Worm (Caenorhabditis elegans) whole organism, midembryonic: ENCODE results near the gene Y54G2A.7.
A peak's percentile ranks its signal among the peaks of the same experiment; 100 is the strongest.

Experiments
- T22C8.4 ChIP-seq: fragments of 200-800 bp; sonication (Bioruptor generic); IDR thresholded peaks from 2 replicates; pipeline ENCODE4 v1.3.6; 2022; ENCODE audit warnings: missing genetic modification characterization, missing compliant biosample characterization
- flt-1 ChIP-seq: fragments of 200-800 bp; sonication (Bioruptor generic); IDR thresholded peaks from 2 replicates; pipeline ENCODE4 v1.3.6; 2022; ENCODE audit warnings: missing genetic modification characterization, missing compliant biosample characterization
- klf-2 ChIP-seq: fragments of 200-800 bp; sonication (Bioruptor generic); conservative IDR thresholded peaks from 2 replicates; pipeline ENCODE4 v1.3.6; 2022; ENCODE audit warnings: missing genetic modification reagents, missing genetic modification characterization, missing compliant biosample characterization
- tab-1 ChIP-seq: fragments of 200-800 bp; sonication (Bioruptor generic); IDR thresholded peaks from 2 replicates; pipeline ENCODE4 v1.3.6; 2022; ENCODE audit warnings: missing genetic modification characterization, missing compliant biosample characterization
- ztf-29 ChIP-seq: fragments of 200-800 bp; sonication (Bioruptor generic); IDR thresholded peaks from 2 replicates; pipeline ENCODE4 v1.3.6; 2022; ENCODE audit warnings: missing genetic modification reagents, missing genetic modification characterization, missing compliant biosample characterization

DNA sequence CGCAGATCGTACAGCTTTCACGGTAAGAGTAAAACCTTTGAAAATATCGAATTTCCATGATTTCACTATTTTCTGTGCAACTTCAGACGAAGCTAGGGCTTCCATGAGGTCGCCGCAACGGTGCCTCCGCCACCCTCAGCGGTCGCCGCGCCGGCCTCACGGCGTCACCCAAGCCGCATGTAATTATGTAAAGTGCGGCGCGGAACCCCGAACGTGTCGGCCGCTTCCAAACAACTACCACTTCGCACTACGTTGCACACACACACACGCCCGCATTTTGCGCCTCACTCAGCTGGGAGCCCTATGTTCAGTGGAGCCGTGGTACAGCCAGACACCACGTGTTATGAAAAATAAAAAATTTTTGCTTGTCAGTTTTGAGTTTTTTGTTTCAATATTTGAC lies 21.4 kb upstream of the Y54G2A.7 start:
- no peak for TF ChIP-seq tab-1 (GFP tag; lab: Robert Waterston, UW)
- 0 out of 2 replicates have a peak, but pooled peaks have one; percentile 35 for TF ChIP-seq flt-1 (GFP tag; lab: Robert Waterston, UW)
- no peak for TF ChIP-seq klf-2 (GFP tag; lab: Robert Waterston, UW)
- TF ChIP-seq ztf-29 (GFP tag; lab: Robert Waterston, UW): no peak
- TF ChIP-seq T22C8.4: no peak
